Fruit fly (Drosophila melanogaster): ENCODE measurements around the gene CG12091.

The CG12091 gene

DNA sequence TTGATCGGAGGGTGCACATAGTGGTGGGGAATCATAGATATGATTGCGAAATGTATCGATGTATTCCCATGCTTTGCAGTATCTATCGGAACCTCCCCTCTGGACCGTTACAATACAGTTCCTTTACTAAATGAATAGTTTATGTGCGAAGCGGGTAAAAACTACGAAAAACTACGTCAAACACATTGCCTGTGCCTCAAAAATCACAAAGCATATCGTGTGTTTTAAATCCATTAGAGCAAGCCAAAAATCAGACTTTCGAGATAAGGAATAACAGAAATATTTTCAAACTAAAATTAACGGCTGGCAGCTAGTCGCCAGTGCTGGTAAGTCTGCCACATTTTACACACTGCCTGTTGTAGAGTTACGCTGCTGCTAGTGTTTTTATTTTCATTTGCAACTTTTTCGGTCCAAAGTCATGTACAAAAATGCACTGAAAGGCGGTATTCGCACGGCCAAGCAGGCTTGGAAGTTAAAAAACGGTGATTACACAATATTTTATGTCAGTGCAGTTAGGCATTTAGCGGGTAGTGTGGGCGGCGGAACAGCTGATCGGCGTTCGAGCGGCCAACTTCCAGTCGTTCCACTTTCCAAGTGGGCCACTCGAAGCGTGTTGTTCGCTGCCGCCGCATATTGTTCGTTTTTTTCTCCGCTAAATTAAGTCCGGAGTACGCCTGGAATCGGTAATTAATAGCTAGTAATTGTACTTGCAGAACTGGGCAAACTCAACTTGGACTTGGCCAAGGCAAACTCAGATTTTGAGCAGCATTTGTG is 19.2 kb downstream of the CG12091 start (continued):
- TF ChIP-seq bigmax (GFP tag; optimal IDR thresholded peaks at IDR 0.05) (no peak), CrebB (tag; optimal IDR thresholded peaks at IDR 0.05) (no peak), CG6683 (GFP tag; optimal IDR thresholded peaks at IDR 0.05) (no peak), CG7271 (tag; optimal IDR thresholded peaks at IDR 0.05) (peak; percentile 16), CG17912 (GFP tag; optimal IDR thresholded peaks at IDR 0.05) (no peak), Gug (GFP tag; IDR thresholded peaks at IDR 0.05) (peak; percentile 74), ro (GFP tag; IDR thresholded peaks at IDR 0.05) (no peak), slbo (GFP tag; IDR thresholded peaks at IDR 0.05) (peak; percentile 80), nerfin-1 (tag; optimal IDR thresholded peaks at IDR 0.05) (no peak), Doc3 (GFP tag; IDR thresholded peaks at IDR 0.05; ENCODE audit: partially characterized antibody) (peak; percentile 70), CG17186 (GFP tag; optimal IDR thresholded peaks at IDR 0.05) (peak; percentile 93), bowl (GFP tag; IDR thresholded peaks at IDR 0.05) (no peak), ac (GFP tag; optimal IDR thresholded peaks at IDR 0.05) (no peak), CG18476 (GFP tag; optimal IDR thresholded peaks at IDR 0.05) (peak; percentile 52), NfI (GFP tag; optimal IDR thresholded peaks at IDR 0.05) (peak; percentile 52), CG42726 (GFP tag; IDR thresholded peaks at IDR 0.05; ENCODE audit: partially characterized antibody) (peak; percentile 83), schlank (tag; optimal IDR thresholded peaks at IDR 0.05) (no peak), CG8924 (tag; optimal IDR thresholded peaks at IDR 0.05) (no peak), CG1024 (GFP tag; IDR thresholded peaks at IDR 0.05) (0 out of 2 replicates have a peak, but pooled peaks have one; percentile 4), gcm (GFP tag; optimal IDR thresholded peaks at IDR 0.05) (no peak), jigr1 (GFP tag; IDR thresholded peaks at IDR 0.05) (no peak), CG12155 (GFP tag; optimal IDR thresholded peaks at IDR 0.05) (peak; percentile 73), p53 (GFP tag; optimal IDR thresholded peaks at IDR 0.05) (peak; percentile 5), lola (GFP tag; optimal IDR thresholded peaks at IDR 0.05) (peak in 1 of 3 experiments; percentile 13), tx (GFP tag; optimal IDR thresholded peaks at IDR 0.05) (peak; percentile 69), fu2 (GFP tag; optimal IDR thresholded peaks at IDR 0.05) (peak; percentile 70), Mad (GFP tag; optimal IDR thresholded peaks at IDR 0.05) (peak; percentile 77), HHEX (GFP tag; optimal IDR thresholded peaks at IDR 0.05) (no peak), CG11504 (tag; optimal IDR thresholded peaks at IDR 0.05) (no peak), CG4424 (GFP tag; optimal IDR thresholded peaks at IDR 0.05) (peak; percentile 70), CG17361 (GFP tag; IDR thresholded peaks at IDR 0.05) (no peak; the same call in 2 of the 3 replicates), da (GFP tag; optimal IDR thresholded peaks at IDR 0.05) (no peak), CG14441 (GFP tag; IDR thresholded peaks at IDR 0.05) (peak; percentile 54; the same call in 1 of the 2 replicates), Blimp-1 (GFP tag; optimal IDR thresholded peaks at IDR 0.05) (no peak), CG4707 (GFP tag; optimal IDR thresholded peaks at IDR 0.05) (peak; percentile 23), CG9215 (GFP tag; IDR thresholded peaks at IDR 0.05) (peak; percentile 25; the same call in 1 of the 2 replicates), oc (tag; optimal IDR thresholded peaks at IDR 0.05) (no peak), sim (GFP tag; IDR thresholded peaks at IDR 0.05) (no peak), Oaz (GFP tag; IDR thresholded peaks at IDR 0.05) (no peak), Usf (GFP tag; optimal IDR thresholded peaks at IDR 0.05) (peak; percentile 4), Kr (GFP tag; optimal IDR thresholded peaks at IDR 0.05) (no peak), CG30020 (tag; optimal IDR thresholded peaks at IDR 0.05) (peak; percentile 67), CG13894 (tag; optimal IDR thresholded peaks at IDR 0.05) (no peak), Poxn (GFP tag; IDR thresholded peaks at IDR 0.05) (no peak), CG17802 (tag; optimal IDR thresholded peaks at IDR 0.05) (peak; percentile 10), MESR4 (GFP tag; optimal IDR thresholded peaks at IDR 0.05) (peak; percentile 92), gcm2 (GFP tag; optimal IDR thresholded peaks at IDR 0.05) (no peak), CG8089 (GFP tag; optimal IDR thresholded peaks at IDR 0.05) (peak; percentile 34), CG15696 (tag; optimal IDR thresholded peaks at IDR 0.05) (no peak)
